Worm (Caenorhabditis elegans) whole organism, L1 larva: ENCODE measurements around the gene F17E9.18.

Source experiments
- C34B4.2 ChIP-seq: sonication (generic microtip); optimal IDR thresholded peaks from 2 replicates; lab custom pipeline; 2017; ENCODE audit warnings: mild to moderate bottlenecking, missing genetic modification characterization, missing compliant biosample characterization
- aha-1 ChIP-seq: fragments of 150-350 bp; optimal IDR thresholded peaks from 2 replicates; lab custom pipeline; 2014; ENCODE audit warnings: missing biosample characterization, missing genetic modification characterization
- ceh-63 ChIP-seq: fragments of 200-800 bp; sonication (Bioruptor generic); optimal IDR thresholded peaks from 2 replicates; lab custom pipeline; 2018; ENCODE audit warnings: mild to moderate bottlenecking, missing genetic modification characterization, missing compliant biosample characterization
- ceh-82 ChIP-seq, 3 experiments: fragments of 150-350 bp in 1 of 3; sonication (generic microtip) in 2 of 3; optimal IDR thresholded peaks; 2 replicates each; lab custom pipeline; 2014 to 2017; ENCODE audit warnings: missing biosample characterization in 3 of 3, missing genetic modification characterization in 3 of 3
- ceh-90 ChIP-seq: sonication (generic microtip); optimal IDR thresholded peaks from 2 replicates; lab custom pipeline; 2016; ENCODE audit warnings: missing genetic modification characterization, missing compliant biosample characterization
- ces-1 ChIP-seq: fragments of 150-350 bp; optimal IDR thresholded peaks from 2 replicates; lab custom pipeline; 2014; ENCODE audit warnings: missing biosample characterization, missing genetic modification reagents, missing genetic modification characterization
- dsc-1 ChIP-seq: sonication (generic microtip); optimal IDR thresholded peaks from 2 replicates; lab custom pipeline; 2016; ENCODE audit warnings: mild to moderate bottlenecking, missing genetic modification characterization, missing compliant biosample characterization
- egl-13 ChIP-seq: sonication (generic microtip); optimal IDR thresholded peaks from 2 replicates; lab custom pipeline; 2016; ENCODE audit warnings: missing genotype, missing genetic modification reagents, missing genetic modification characterization, missing compliant biosample characterization
- elt-2 ChIP-seq: sonication (generic microtip); optimal IDR thresholded peaks from 2 replicates; lab custom pipeline; 2016; ENCODE audit warnings: missing genetic modification characterization, mild to moderate bottlenecking, inconsistent platforms, missing compliant biosample characterization, missing genetic modification reagents
- ets-5 ChIP-seq: fragments of 200-800 bp; sonication (Bioruptor generic); IDR thresholded peaks from 2 replicates; pipeline ENCODE4 v1.3.6; 2022; ENCODE audit warnings: missing genetic modification characterization, missing compliant biosample characterization
- fkh-8 ChIP-seq: sonication (generic microtip); optimal IDR thresholded peaks from 2 replicates; lab custom pipeline; 2016; ENCODE audit warnings: mild to moderate bottlenecking, missing genetic modification characterization, missing compliant biosample characterization
- fos-1 ChIP-seq: fragments of 150-350 bp; optimal IDR thresholded peaks from 2 replicates; lab custom pipeline; 2014; ENCODE audit warnings: missing biosample characterization, missing genetic modification characterization
- hlh-4 ChIP-seq: sonication (generic microtip); optimal IDR thresholded peaks from 2 replicates; lab custom pipeline; 2016; ENCODE audit warnings: mild to moderate bottlenecking, missing genetic modification characterization, missing compliant biosample characterization
- hpl-2 ChIP-seq: fragments of 150-350 bp; optimal IDR thresholded peaks from 2 replicates; lab custom pipeline; 2014; ENCODE audit warnings: missing biosample characterization, missing genetic modification reagents, missing genetic modification characterization
- irx-1 ChIP-seq: sonication (generic microtip); optimal IDR thresholded peaks from 2 replicates; lab custom pipeline; 2016; ENCODE audit warnings: missing genetic modification characterization, missing compliant biosample characterization
- jun-1 ChIP-seq: fragments of 150-350 bp; optimal IDR thresholded peaks from 2 replicates; lab custom pipeline; 2014; ENCODE audit warnings: missing biosample characterization, missing genetic modification reagents, missing genetic modification characterization
- lin-14 ChIP-seq: fragments of 200-800 bp; sonication (Bioruptor generic); optimal IDR thresholded peaks from 2 replicates; lab custom pipeline; 2018; ENCODE audit warnings: mild to moderate bottlenecking, missing genetic modification characterization, moderate library complexity, missing compliant biosample characterization
- lin-15B ChIP-seq: fragments of 150-350 bp; sonication (generic microtip); optimal IDR thresholded peaks from 3 replicates; lab custom pipeline; 2014; ENCODE audit warnings: missing biosample characterization, missing genetic modification characterization
- lin-35 ChIP-seq, 2 experiments: fragments of 150-350 bp; optimal IDR thresholded peaks; 2 replicates each; lab custom pipeline; 2014; ENCODE audit warnings: missing biosample characterization in 2 of 2, missing genetic modification characterization in 2 of 2, missing genetic modification reagents in 2 of 2
- lir-3 ChIP-seq: sonication (generic microtip); optimal IDR thresholded peaks from 2 replicates; lab custom pipeline; 2016; ENCODE audit warnings: mild to moderate bottlenecking, missing genetic modification characterization, moderate library complexity, missing compliant biosample characterization; ENCODE audit not compliant: poor library complexity
- lsy-2 ChIP-seq, 2 experiments: fragments of 150-350 bp; optimal IDR thresholded peaks; 2 replicates each; lab custom pipeline; 2014; ENCODE audit warnings: missing biosample characterization in 2 of 2, missing genetic modification characterization in 2 of 2
- mab-9 ChIP-seq: fragments of 200-800 bp; sonication (Bioruptor generic); IDR thresholded peaks from 2 replicates; pipeline ENCODE4 v1.3.6; 2022; ENCODE audit warnings: missing genetic modification reagents, missing genetic modification characterization, missing compliant biosample characterization
- nhr-12 ChIP-seq: sonication (generic microtip); optimal IDR thresholded peaks from 2 replicates; lab custom pipeline; 2017; ENCODE audit warnings: missing biosample characterization, missing genetic modification characterization
- nhr-19 ChIP-seq: fragments of 200-800 bp; sonication (Bioruptor generic); conservative IDR thresholded peaks from 2 replicates; pipeline ENCODE4 v1.3.6; 2022; ENCODE audit warnings: missing genetic modification characterization, missing compliant biosample characterization
- nhr-20 ChIP-seq: sonication (generic microtip); optimal IDR thresholded peaks from 2 replicates; lab custom pipeline; 2016; ENCODE audit warnings: mild to moderate bottlenecking, missing genetic modification characterization, missing compliant biosample characterization
- nhr-76 ChIP-seq: sonication (generic microtip); optimal IDR thresholded peaks from 2 replicates; lab custom pipeline; 2017; ENCODE audit warnings: missing biosample characterization, missing genetic modification characterization
- nhr-77 ChIP-seq: fragments of 150-350 bp; optimal IDR thresholded peaks from 2 replicates; lab custom pipeline; 2014; ENCODE audit warnings: missing biosample characterization, missing genetic modification characterization
- nhr-84 ChIP-seq: sonication (generic microtip); optimal IDR thresholded peaks from 2 replicates; lab custom pipeline; 2017; ENCODE audit warnings: missing biosample characterization, missing genetic modification characterization
- nhr-90 ChIP-seq: sonication (generic microtip); optimal IDR thresholded peaks from 2 replicates; lab custom pipeline; 2016; ENCODE audit warnings: mild to moderate bottlenecking, missing genetic modification characterization, missing compliant biosample characterization; ENCODE audit not compliant: poor library complexity
- pag-3 ChIP-seq: sonication (generic microtip); optimal IDR thresholded peaks from 2 replicates; lab custom pipeline; 2017; ENCODE audit warnings: missing genetic modification characterization, mild to moderate bottlenecking, missing compliant biosample characterization, antibody characterized with exemption, borderline replicate concordance; ENCODE audit not compliant: insufficient read depth
- pax-3 ChIP-seq: fragments of 200-800 bp; sonication (Bioruptor generic); optimal IDR thresholded peaks from 2 replicates; lab custom pipeline; 2018; ENCODE audit warnings: mild to moderate bottlenecking, missing genetic modification characterization, moderate library complexity, missing compliant biosample characterization
- pqm-1 ChIP-seq: sonication (generic microtip); optimal IDR thresholded peaks from 3 replicates; lab custom pipeline; 2017; ENCODE audit warnings: missing biosample characterization, missing genetic modification characterization
- snpc-4 ChIP-seq: fragments of 150-350 bp; optimal IDR thresholded peaks from 2 replicates; lab custom pipeline; 2014; ENCODE audit warnings: missing biosample characterization, missing genetic modification characterization
- swsn-7 ChIP-seq: sonication (generic microtip); optimal IDR thresholded peaks from 2 replicates; lab custom pipeline; 2016; ENCODE audit warnings: missing genetic modification characterization, missing compliant biosample characterization
- unc-130 ChIP-seq: fragments of 150-350 bp; optimal IDR thresholded peaks from 2 replicates; lab custom pipeline; 2017; ENCODE audit warnings: missing biosample characterization, missing genetic modification characterization, inconsistent platforms
- unc-62 ChIP-seq: fragments of 150-350 bp; optimal IDR thresholded peaks from 2 replicates; lab custom pipeline; 2014; ENCODE audit warnings: missing biosample characterization, missing genetic modification reagents, missing genetic modification characterization
- unc-86 ChIP-seq: sonication (generic microtip); optimal IDR thresholded peaks from 2 replicates; lab custom pipeline; 2016; ENCODE audit warnings: missing genetic modification characterization, missing compliant biosample characterization
- unc-98 ChIP-seq: fragments of 200-800 bp; sonication (Bioruptor generic); IDR thresholded peaks from 2 replicates; pipeline ENCODE4 v1.3.6; 2022; ENCODE audit warnings: missing genetic modification characterization, missing compliant biosample characterization
- vab-15 ChIP-seq: sonication (generic microtip); optimal IDR thresholded peaks from 2 replicates; lab custom pipeline; 2017; ENCODE audit warnings: missing genotype, mild to moderate bottlenecking, missing genetic modification characterization, missing compliant biosample characterization
- xbp-1 ChIP-seq: sonication (generic microtip); optimal IDR thresholded peaks from 2 replicates; lab custom pipeline; 2016; ENCODE audit warnings: missing genetic modification characterization, missing compliant biosample characterization
- ztf-11 ChIP-seq, 2 experiments: sonication (generic microtip); optimal IDR thresholded peaks; 2 replicates each; lab custom pipeline; 2016 to 2017; ENCODE audit warnings: missing genetic modification characterization in 2 of 2, missing biosample characterization in 1 of 2, missing compliant biosample characterization in 1 of 2

F17E9.18 gene

ce11 chrIV:8385662-8386061, 38.7 kb upstream of the F17E9.18 start:
- TF ChIP-seq lin-14 (peak; percentile 39), fos-1 (no peak)

- TF ChIP-seq nhr-19 (GFP tag; lab: Robert Waterston, UW): no peak
- TF ChIP-seq mab-9: no peak
- no peak for TF ChIP-seq ceh-90
Measured at ce11 chrIV:8384737-8385136, 37.8 kb upstream of the F17E9.18 start.

ce11 chrIV:8382695-8383094, 35.7 kb upstream of the F17E9.18 start, which contains the start of gene D2096.9:
TSS of gene D2096.9 (minus strand) at chrIV:8382795.
- TF ChIP-seq elt-2 (tag; lab: Kevin White, UChicago): no peak
- TF ChIP-seq xbp-1 (tag; lab: Kevin White, UChicago): no peak
- TF ChIP-seq ceh-82 (tag; optimal IDR thresholded peaks at IDR 0.05; lab: Kevin White, UChicago): no peak
- peak; percentile 45 for TF ChIP-seq dsc-1 (tag; lab: Kevin White, UChicago)
- TF ChIP-seq ceh-90: no peak

- TF ChIP-seq lin-14: peak; percentile 12
- TF ChIP-seq lin-35 (GFP tag; optimal IDR thresholded peaks at IDR 0.05; lab: Kevin White, UChicago): peak in 1 of 2 experiments; percentile 27
- TF ChIP-seq jun-1 (tag; lab: Kevin White, UChicago): no peak
- peak; percentile 75 for TF ChIP-seq pqm-1
- TF ChIP-seq elt-2 (tag; lab: Kevin White, UChicago): peak; percentile 86
- no peak for TF ChIP-seq nhr-77 (tag; lab: Kevin White, UChicago)
- no peak for TF ChIP-seq lin-15B (tag; lab: Kevin White, UChicago)
- TF ChIP-seq aha-1: no peak
- TF ChIP-seq nhr-12: no peak
- TF ChIP-seq fkh-8: no peak
Measured at ce11 chrIV:8380266-8380850, 33.4 kb upstream of the F17E9.18 start.

ce11 chrIV:8379683-8380082, 32.7 kb upstream of the F17E9.18 start, which contains the start of gene praf-3:
TSS of gene praf-3 (plus strand) at chrIV:8379983.
- no peak for TF ChIP-seq pax-3
- no peak for TF ChIP-seq unc-98 (GFP tag; lab: Robert Waterston, UW)
- TF ChIP-seq lir-3 (tag; lab: Kevin White, UChicago): no peak
- no peak for TF ChIP-seq nhr-19 (GFP tag; lab: Robert Waterston, UW)
- TF ChIP-seq nhr-20 (tag; lab: Kevin White, UChicago): no peak

- peak; percentile 9 for TF ChIP-seq jun-1 (tag; lab: Kevin White, UChicago)
- TF ChIP-seq ztf-11 (tag; optimal IDR thresholded peaks at IDR 0.05; lab: Kevin White, UChicago): no peak
- TF ChIP-seq ceh-63: no peak
- no peak for TF ChIP-seq vab-15
- no peak for TF ChIP-seq nhr-76
- TF ChIP-seq nhr-90 (tag; lab: Kevin White, UChicago): peak; percentile 61
- peak; percentile 71 for TF ChIP-seq xbp-1 (tag; lab: Kevin White, UChicago)
- TF ChIP-seq C34B4.2 (tag; lab: Kevin White, UChicago): no peak
- TF ChIP-seq snpc-4 (tag; lab: Kevin White, UChicago): peak; percentile 52
- TF ChIP-seq irx-1 (tag; lab: Kevin White, UChicago): no peak
- TF ChIP-seq mab-9: no peak
- TF ChIP-seq ces-1 (GFP tag; lab: Kevin White, UChicago): no peak
- no peak for TF ChIP-seq hlh-4 (tag; lab: Kevin White, UChicago)
- peak; percentile 45 for TF ChIP-seq fos-1
- no peak for TF ChIP-seq nhr-84 (tag; lab: Kevin White, UChicago)
- peak; percentile 23 for TF ChIP-seq egl-13
- TF ChIP-seq ets-5 (GFP tag; lab: Robert Waterston, UW): no peak
- peak; percentile 85 for TF ChIP-seq unc-130 (tag; lab: Kevin White, UChicago)
- no peak for TF ChIP-seq unc-62 (GFP tag; lab: Kevin White, UChicago)
- no peak for TF ChIP-seq unc-98 (GFP tag; lab: Robert Waterston, UW)
- no peak for TF ChIP-seq hpl-2
- no peak for TF ChIP-seq nhr-12
- TF ChIP-seq unc-86 (tag; lab: Kevin White, UChicago): peak; percentile 58
- peak; percentile 69 for TF ChIP-seq swsn-7 (tag; lab: Kevin White, UChicago)
- no peak for TF ChIP-seq pag-3 (tag; lab: Kevin White, UChicago)
- peak; percentile 42 for TF ChIP-seq aha-1
- peak; percentile 69 for TF ChIP-seq fkh-8
- TF ChIP-seq lsy-2 (tag; optimal IDR thresholded peaks at IDR 0.05; lab: Kevin White, UChicago): peak; percentile 84 to 93
Measured at ce11 chrIV:8379278-8379677, 32.3 kb upstream of the F17E9.18 start, which contains the start of gene nap-1. TSS of gene nap-1 (minus strand) at chrIV:8379319.
